Worm (Caenorhabditis elegans): ENCODE measurements around the gene T28C6.11.

Gene T28C6.11

ce11 chrIV:8821147-8821546, 18.9 kb downstream of the T28C6.11 start, which contains the start of gene T28C6.5:
TSS of gene T28C6.5 (plus strand) at chrIV:8821447.
- no peak for TF ChIP-seq fkh-2 (tag; optimal IDR thresholded peaks at IDR 0.05)

ce11 chrIV:8820041-8820440, 20.0 kb downstream of the T28C6.11 start, which contains the start of gene T28C6.3:
TSS of gene T28C6.3 (plus strand) at chrIV:8820341.
- TF ChIP-seq nhr-23 (tag; optimal IDR thresholded peaks at IDR 0.05), result no peak

DNA sequence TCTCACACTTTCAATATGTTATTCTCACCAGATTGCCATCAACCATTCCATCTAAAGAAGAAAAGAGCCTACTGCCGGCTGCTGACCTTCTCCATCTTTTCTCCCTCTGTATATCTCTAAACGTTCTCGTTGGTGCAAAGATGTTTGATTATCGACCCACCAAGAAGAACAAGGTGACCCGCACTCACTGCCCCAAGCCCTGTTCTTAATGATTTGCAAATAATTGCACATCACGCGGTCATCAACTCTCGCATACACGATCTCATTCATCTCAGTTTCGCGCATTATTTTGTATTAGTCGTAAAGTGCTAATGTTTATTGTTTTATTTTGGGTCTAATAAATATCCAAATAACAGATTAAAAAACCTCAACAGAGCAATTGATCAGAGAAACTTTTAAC, 20.6 kb downstream of the T28C6.11 start:
- no peak for TF ChIP-seq unc-39 (tag; optimal IDR thresholded peaks at IDR 0.05)
- TF ChIP-seq ama-1 (optimal IDR thresholded peaks at IDR 0.05), result no peak
- TF ChIP-seq nhr-25 (tag; optimal IDR thresholded peaks at IDR 0.05), result no peak
- no peak for TF ChIP-seq unc-62 (GFP tag; optimal IDR thresholded peaks at IDR 0.05)
- no peak for TF ChIP-seq mml-1 (tag; optimal IDR thresholded peaks at IDR 0.05)
- TF ChIP-seq ceh-28 (tag; optimal IDR thresholded peaks at IDR 0.05), result no peak
- no peak for TF ChIP-seq ZK546.5 (tag; optimal IDR thresholded peaks at IDR 0.05)
- no peak for TF ChIP-seq fkh-10 (GFP tag; optimal IDR thresholded peaks at IDR 0.05)
- no peak for TF ChIP-seq hmg-11 (tag; optimal IDR thresholded peaks at IDR 0.05)
- TF ChIP-seq snpc-4 (tag; optimal IDR thresholded peaks at IDR 0.05), result no peak
- no peak for TF ChIP-seq zag-1 (tag; optimal IDR thresholded peaks at IDR 0.05)
- TF ChIP-seq aly-2 (tag; optimal IDR thresholded peaks at IDR 0.05), result no peak
- TF ChIP-seq nhr-11 (tag; optimal IDR thresholded peaks at IDR 0.05), result no peak
- TF ChIP-seq elt-3 (tag; optimal IDR thresholded peaks at IDR 0.05), result no peak
- no peak for TF ChIP-seq egl-5 (tag; optimal IDR thresholded peaks at IDR 0.05)
- TF ChIP-seq ceh-16 (tag; optimal IDR thresholded peaks at IDR 0.05), result no peak
- TF ChIP-seq lin-15B (tag; optimal IDR thresholded peaks at IDR 0.05), result no peak
- no peak for TF ChIP-seq skn-1 (tag; optimal IDR thresholded peaks at IDR 0.05)
- no peak for TF ChIP-seq ztf-11 (tag; optimal IDR thresholded peaks at IDR 0.05)
- no peak for TF ChIP-seq eor-1 (tag; optimal IDR thresholded peaks at IDR 0.05)

DNA sequence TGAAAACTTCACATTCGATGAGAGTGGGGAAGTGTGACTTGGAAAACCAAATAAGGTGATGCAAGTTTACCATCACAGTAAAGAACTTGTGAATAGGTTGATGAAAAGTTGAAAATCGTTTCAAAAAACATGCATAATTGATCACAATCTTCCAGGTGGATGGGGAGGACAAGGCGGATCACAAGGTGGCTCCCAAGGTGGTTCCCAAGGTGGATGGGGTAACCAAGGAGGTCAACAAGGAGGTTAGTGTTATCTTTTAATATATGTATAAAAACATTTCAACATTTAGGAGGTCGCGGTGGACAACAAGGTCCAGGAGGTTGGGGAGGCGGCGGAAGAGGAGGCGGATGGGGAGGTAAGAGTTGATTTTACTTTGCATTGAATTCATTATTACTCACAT, 22.4 kb downstream of the T28C6.11 start, which contains the start of gene T28C6.10:
Gene T28C6.10, plus strand, starts transcription at position 301 of the 400 bp plus-strand sequence.
- no peak for TF ChIP-seq pqm-1 (tag; optimal IDR thresholded peaks at IDR 0.05)
- TF ChIP-seq elt-3 (tag; optimal IDR thresholded peaks at IDR 0.05), result no peak
- no peak for TF ChIP-seq lin-15B (tag; optimal IDR thresholded peaks at IDR 0.05)
- TF ChIP-seq elt-2 (tag; optimal IDR thresholded peaks at IDR 0.05), result no peak
- TF ChIP-seq unc-39 (tag; optimal IDR thresholded peaks at IDR 0.05), result no peak
- TF ChIP-seq ceh-28 (tag; optimal IDR thresholded peaks at IDR 0.05), result no peak
- TF ChIP-seq zag-1 (tag; optimal IDR thresholded peaks at IDR 0.05), result no peak
- no peak for TF ChIP-seq mml-1 (tag; optimal IDR thresholded peaks at IDR 0.05)
- TF ChIP-seq nhr-25 (tag; optimal IDR thresholded peaks at IDR 0.05), result no peak
- no peak for TF ChIP-seq nhr-23 (tag; optimal IDR thresholded peaks at IDR 0.05)
- TF ChIP-seq lsy-12 (tag; optimal IDR thresholded peaks at IDR 0.05), result no peak
- no peak for TF ChIP-seq nhr-67 (tag; optimal IDR thresholded peaks at IDR 0.05)
- TF ChIP-seq nhr-12 (tag; optimal IDR thresholded peaks at IDR 0.05), result no peak
- no peak for TF ChIP-seq fkh-2 (tag; optimal IDR thresholded peaks at IDR 0.05)
- TF ChIP-seq ztf-11 (tag; optimal IDR thresholded peaks at IDR 0.05), result no peak
- no peak for TF ChIP-seq eor-1 (tag; optimal IDR thresholded peaks at IDR 0.05)
- no peak for TF ChIP-seq fkh-10 (GFP tag; optimal IDR thresholded peaks at IDR 0.05)
- TF ChIP-seq ceh-9 (tag; optimal IDR thresholded peaks at IDR 0.05), result no peak

DNA sequence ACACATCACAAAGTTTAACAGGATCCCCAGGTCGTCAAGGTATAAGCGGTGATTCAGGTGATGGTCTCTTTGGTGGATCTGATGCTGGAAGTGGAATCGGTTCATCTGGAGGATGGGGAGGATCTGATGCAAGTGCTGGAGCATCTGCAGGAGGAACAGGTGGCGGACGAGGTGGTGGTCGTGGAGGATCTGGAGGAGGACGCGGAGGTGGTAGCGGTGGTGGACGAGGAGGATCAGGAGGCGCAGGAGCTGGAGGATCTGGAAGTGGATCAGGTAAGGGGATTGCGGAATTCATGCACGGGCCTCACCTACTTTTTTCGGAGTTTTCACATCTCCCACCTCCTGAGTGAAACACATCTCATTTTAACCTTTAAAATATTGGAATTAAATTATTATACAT, 23.4 kb downstream of the T28C6.11 start:
- TF ChIP-seq lin-39 (tag; optimal IDR thresholded peaks at IDR 0.05) (no peak), nfya-1 (tag; optimal IDR thresholded peaks at IDR 0.05; ENCODE audit: insufficient read depth) (no peak)

DNA sequence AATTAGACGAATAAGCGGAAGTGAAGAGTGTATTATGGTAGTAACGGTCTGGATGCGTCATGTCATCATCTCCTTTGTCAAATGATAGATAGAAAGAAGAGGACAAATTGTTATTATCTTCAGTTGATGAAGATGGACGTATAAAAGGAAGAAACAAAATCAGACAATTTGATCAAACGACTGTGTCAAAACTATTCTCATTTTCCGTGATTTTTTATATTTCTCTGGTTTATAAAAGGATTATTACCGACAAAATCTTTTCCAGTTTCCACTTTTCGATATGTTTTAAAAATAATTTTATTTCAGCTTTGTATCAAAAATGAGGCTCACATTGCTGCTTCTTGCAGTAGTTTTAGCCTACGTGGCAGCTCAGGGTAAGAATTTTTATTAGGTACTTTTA, 24.0 kb downstream of the T28C6.11 start, which contains the start of gene grsp-2:
Gene grsp-2, plus strand, starts transcription at position 301 of the 400 bp plus-strand sequence.
- TF ChIP-seq fkh-10 (GFP tag; optimal IDR thresholded peaks at IDR 0.05) (no peak), nhr-237 (tag; optimal IDR thresholded peaks at IDR 0.05) (no peak), pha-4 (tag; optimal IDR thresholded peaks at IDR 0.05) (no peak), ztf-11 (tag; optimal IDR thresholded peaks at IDR 0.05) (no peak), nhr-67 (tag; optimal IDR thresholded peaks at IDR 0.05) (no peak), ceh-82 (tag; optimal IDR thresholded peaks at IDR 0.05) (no peak), nhr-11 (tag; optimal IDR thresholded peaks at IDR 0.05) (no peak), nhr-12 (tag; optimal IDR thresholded peaks at IDR 0.05) (no peak), sea-2 (GFP tag; optimal IDR thresholded peaks at IDR 0.05) (no peak), nhr-77 (tag; optimal IDR thresholded peaks at IDR 0.05) (no peak), fkh-2 (tag; optimal IDR thresholded peaks at IDR 0.05) (no peak), lin-15B (tag; optimal IDR thresholded peaks at IDR 0.05) (no peak), snpc-4 (tag; optimal IDR thresholded peaks at IDR 0.05) (no peak), eor-1 (tag; optimal IDR thresholded peaks at IDR 0.05) (no peak), lin-39 (tag; optimal IDR thresholded peaks at IDR 0.05) (no peak), hmg-11 (tag; optimal IDR thresholded peaks at IDR 0.05) (no peak), fos-1 (tag; optimal IDR thresholded peaks at IDR 0.05) (no peak), nhr-23 (tag; optimal IDR thresholded peaks at IDR 0.05) (no peak), daf-12 (tag; optimal IDR thresholded peaks at IDR 0.05) (no peak)

Data from whole organism, L3 larva.